Worm (Caenorhabditis elegans) whole organism, mixed stage, embryonic: Measurements from ENCODE around the gene snn-1.

Experiments
- blmp-1 ChIP-seq: fragments of 150-350 bp; optimal IDR thresholded peaks from 2 replicates; lab custom pipeline; 2014; ENCODE audit warnings: missing biosample characterization, missing genetic modification characterization
- lin-13 ChIP-seq: fragments of 150-350 bp; optimal IDR thresholded peaks from 2 replicates; lab custom pipeline; 2014; ENCODE audit warnings: missing biosample characterization, missing genetic modification characterization
- lsy-2 ChIP-seq: fragments of 150-350 bp; optimal IDR thresholded peaks from 2 replicates; lab custom pipeline; 2014; ENCODE audit warnings: missing biosample characterization, missing genetic modification characterization
- mab-5 ChIP-seq: fragments of 150-350 bp; optimal IDR thresholded peaks from 2 replicates; lab custom pipeline; 2014; ENCODE audit warnings: missing biosample characterization, missing genetic modification characterization
- unc-62 ChIP-seq: fragments of 150-350 bp; optimal IDR thresholded peaks from 2 replicates; lab custom pipeline; 2014; ENCODE audit warnings: missing biosample characterization, missing genetic modification reagents, missing genetic modification characterization

ce11 chrIV:1771843-1772242, 43.1 kb downstream of the snn-1 start, which contains the start of gene Y41D4A.1:
- TF ChIP-seq lsy-2 (tag; lab: Kevin White, UChicago) (no peak), unc-62 (GFP tag; lab: Kevin White, UChicago) (no peak), blmp-1 (tag; lab: Kevin White, UChicago) (no peak), mab-5 (tag; lab: Kevin White, UChicago) (no peak), lin-13 (no peak)
